Fruit fly (Drosophila melanogaster) whole organism: ENCODE data around the gene Tob.

Experiments
- CG8478 ChIP-seq: fragments of >200 bp; optimal IDR thresholded peaks from 2 replicates; lab custom pipeline; 2018; ENCODE audit warnings: inconsistent platforms
- Dll ChIP-seq: fragments of >200 bp; optimal IDR thresholded peaks from 2 replicates; lab custom pipeline; 2017

dm6 chrX:16082932-16083331 is 8.4 kb downstream of the Tob start, which contains the start of gene CG8958:
- TF ChIP-seq CG8478 (no peak), Dll (lab: Kevin White, UChicago) (no peak)
